Fruit fly (Drosophila melanogaster): ENCODE results near the gene vri.

The vri gene

DNA sequence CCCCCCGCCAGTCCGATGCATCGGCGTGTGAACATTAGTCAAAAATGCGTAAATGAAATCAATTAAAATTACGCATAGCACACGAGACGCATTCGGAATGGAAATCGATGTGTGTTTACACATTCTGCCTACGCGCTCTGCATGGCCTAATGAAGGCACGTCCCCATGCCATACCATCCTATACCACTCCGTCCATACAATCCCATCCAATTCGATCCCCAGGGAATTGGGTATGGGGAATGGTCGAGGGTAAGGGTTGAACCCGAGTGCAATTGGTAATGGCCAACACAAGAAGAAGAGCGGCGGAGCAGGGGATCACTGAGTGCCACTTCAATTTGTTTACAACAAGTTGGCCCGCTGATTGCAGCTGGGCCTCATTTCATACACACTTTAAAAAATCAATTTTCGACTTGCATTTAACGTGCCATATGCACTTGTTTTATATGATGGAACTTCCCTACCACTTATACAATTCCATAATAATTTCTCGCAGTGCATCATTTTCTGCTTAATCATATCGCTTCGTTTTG lies 43.3 kb upstream of the vri start (continued):
- TF ChIP-seq jigr1 (GFP tag; IDR thresholded peaks at IDR 0.05) (no peak), NfI (GFP tag; optimal IDR thresholded peaks at IDR 0.05) (no peak), prd (optimal IDR thresholded peaks at IDR 0.05) (no peak), prd (GFP tag; IDR thresholded peaks at IDR 0.05) (peak; percentile 52; the same call in 2 of the 3 replicates), CG6254 (GFP tag; optimal IDR thresholded peaks at IDR 0.05) (no peak), Sox100B (GFP tag; optimal IDR thresholded peaks at IDR 0.05) (no peak), CG4730 (GFP tag; IDR thresholded peaks at IDR 0.05) (no peak), CG31224 (GFP tag; IDR thresholded peaks at IDR 0.05) (no peak), nau (GFP tag; optimal IDR thresholded peaks at IDR 0.05) (no peak), BEAF-32 (GFP tag; optimal IDR thresholded peaks at IDR 0.05) (no peak), zfh2 (GFP tag; optimal IDR thresholded peaks at IDR 0.05) (no peak), pnt (GFP tag; optimal IDR thresholded peaks at IDR 0.05) (peak; percentile 54), Drgx (GFP tag; IDR thresholded peaks at IDR 0.05) (0 out of 2 replicates have a peak, but pooled peaks have one; percentile 16), CG6689 (GFP tag; IDR thresholded peaks at IDR 0.05) (no peak), Mrtf (GFP tag; IDR thresholded peaks at IDR 0.05) (no peak), fd3F (GFP tag; optimal IDR thresholded peaks at IDR 0.05) (no peak), vfl (GFP tag; optimal IDR thresholded peaks at IDR 0.05) (no peak), Dref (GFP tag; IDR thresholded peaks at IDR 0.05) (no peak), fru (optimal IDR thresholded peaks at IDR 0.05) (no peak), psq (GFP tag; optimal IDR thresholded peaks at IDR 0.05) (no peak), Antp (GFP tag; optimal IDR thresholded peaks at IDR 0.05) (peak; percentile 7), fd96Cb (tag; optimal IDR thresholded peaks at IDR 0.05) (peak; percentile 36), ara (GFP tag; IDR thresholded peaks at IDR 0.05) (peak; percentile 33; the same call in 1 of the 2 replicates), oc (tag; optimal IDR thresholded peaks at IDR 0.05) (peak; percentile 69), CG18476 (GFP tag; optimal IDR thresholded peaks at IDR 0.05) (no peak), zen2 (GFP tag; IDR thresholded peaks at IDR 0.05; ENCODE audit: partially characterized antibody) (no peak), insv (GFP tag; optimal IDR thresholded peaks at IDR 0.05) (no peak), CG14710 (tag; optimal IDR thresholded peaks at IDR 0.05) (peak; percentile 54), sim (GFP tag; IDR thresholded peaks at IDR 0.05) (no peak), en (GFP tag; optimal IDR thresholded peaks at IDR 0.05) (peak; percentile 3), ATbp (GFP tag; optimal IDR thresholded peaks at IDR 0.05) (peak; percentile 55), CG13287 (GFP tag; IDR thresholded peaks at IDR 0.05; ENCODE audit: partially characterized antibody) (no peak), CG13123 (GFP tag; optimal IDR thresholded peaks at IDR 0.05) (no peak), D (optimal IDR thresholded peaks at IDR 0.05) (no peak), D (GFP tag; optimal IDR thresholded peaks at IDR 0.05) (peak; percentile 44), hth (optimal IDR thresholded peaks at IDR 0.05) (no peak), CG30403 (GFP tag; optimal IDR thresholded peaks at IDR 0.05) (peak; percentile 16), Lim3 (GFP tag; IDR thresholded peaks at IDR 0.05) (no peak), CG12219 (GFP tag; optimal IDR thresholded peaks at IDR 0.05) (peak; percentile 29), CG34422 (GFP tag; IDR thresholded peaks at IDR 0.05) (no peak), CG12391 (tag; optimal IDR thresholded peaks at IDR 0.05) (peak; percentile 45), abd-A (tag; optimal IDR thresholded peaks at IDR 0.05) (no peak), ERR (GFP tag; optimal IDR thresholded peaks at IDR 0.05) (no peak), rib (GFP tag; IDR thresholded peaks at IDR 0.05) (no peak), Dek (tag; optimal IDR thresholded peaks at IDR 0.05) (no peak), gro (GFP tag; optimal IDR thresholded peaks at IDR 0.05) (no peak), twi (tag; optimal IDR thresholded peaks at IDR 0.05) (peak; percentile 46), CG10267 (tag; optimal IDR thresholded peaks at IDR 0.05) (peak; percentile 44), Optix (GFP tag; IDR thresholded peaks at IDR 0.05) (0 out of 3 replicates have a peak, but pooled peaks have one; percentile 43), Eip74EF (GFP tag; optimal IDR thresholded peaks at IDR 0.05) (no peak), CG16815 (GFP tag; optimal IDR thresholded peaks at IDR 0.05) (peak; percentile 18), Rfx (GFP tag; IDR thresholded peaks at IDR 0.05) (no peak)

Data from whole organism, embryonic.